Fruit fly (Drosophila melanogaster) whole organism, prepupa: ENCODE data around the gene CG10035.

ENCODE experiments used
- Blimp-1 ChIP-seq: fragments of 200-800 bp; sonication (Bioruptor generic); optimal IDR thresholded peaks from 3 replicates; lab custom pipeline; 2017; ENCODE audit warnings: missing biosample characterization, missing genetic modification characterization, mild to moderate bottlenecking, moderate library complexity, missing genetic modification reagents
- CG10631 ChIP-seq: fragments of 200-800 bp; sonication (Bioruptor generic); optimal IDR thresholded peaks from 2 replicates; lab custom pipeline; 2016; ENCODE audit warnings: missing biosample characterization, missing genetic modification characterization
- CG10669 ChIP-seq: fragments of 200-800 bp; sonication (Bioruptor generic); optimal IDR thresholded peaks from 3 replicates; lab custom pipeline; 2018; ENCODE audit warnings: missing biosample characterization, mild to moderate bottlenecking, missing genetic modification characterization, moderate library complexity
- CG15336 ChIP-seq: fragments of 200-800 bp; sonication (Bioruptor generic); IDR thresholded peaks from 2 replicates; pipeline ENCODE4 v1.3.6; 2022; ENCODE audit warnings: missing biosample characterization, missing genetic modification characterization
- CG1621 ChIP-seq: fragments of 200-800 bp; sonication (Bioruptor generic); optimal IDR thresholded peaks from 3 replicates; lab custom pipeline; 2018; ENCODE audit warnings: missing biosample characterization, mild to moderate bottlenecking, missing genetic modification characterization
- CG16779 ChIP-seq: fragments of 200-800 bp; sonication (Bioruptor generic); optimal IDR thresholded peaks from 3 replicates; lab custom pipeline; 2017; ENCODE audit warnings: missing biosample characterization, mild to moderate bottlenecking, missing genetic modification characterization
- CG3032 ChIP-seq: fragments of 200-800 bp; optimal IDR thresholded peaks from 2 replicates; lab custom pipeline; 2019; ENCODE audit warnings: missing biosample characterization, mild to moderate bottlenecking, missing genetic modification characterization, moderate library complexity
- CG31627 ChIP-seq: fragments of 200-800 bp; sonication (Bioruptor generic); optimal IDR thresholded peaks from 3 replicates; lab custom pipeline; 2016; ENCODE audit warnings: missing biosample characterization, missing genetic modification characterization
- CG34406 ChIP-seq: fragments of 200-800 bp; sonication (Bioruptor generic); optimal IDR thresholded peaks from 3 replicates; lab custom pipeline; 2016; ENCODE audit warnings: missing biosample characterization, missing genetic modification characterization
- CG3919 ChIP-seq: fragments of 200-800 bp; sonication (Bioruptor generic); optimal IDR thresholded peaks from 3 replicates; lab custom pipeline; 2016; ENCODE audit warnings: missing biosample characterization, missing genetic modification characterization
- CG4318 ChIP-seq: fragments of 200-800 bp; sonication (Bioruptor generic); optimal IDR thresholded peaks from 3 replicates; lab custom pipeline; 2017; ENCODE audit warnings: missing biosample characterization, mild to moderate bottlenecking, missing genetic modification characterization
- CG6163 ChIP-seq: fragments of 200-800 bp; sonication (Bioruptor generic); IDR thresholded peaks from 3 replicates; pipeline ENCODE4 v1.3.6; 2022; ENCODE audit warnings: missing biosample characterization, missing genetic modification characterization
- CG6276 ChIP-seq: fragments of 200-800 bp; sonication (Bioruptor generic); optimal IDR thresholded peaks from 2 replicates; lab custom pipeline; 2017; ENCODE audit warnings: missing biosample characterization, mild to moderate bottlenecking, missing genetic modification characterization
- CG6792 ChIP-seq: fragments of 200-800 bp; sonication (Bioruptor generic); optimal IDR thresholded peaks from 3 replicates; lab custom pipeline; 2016; ENCODE audit warnings: missing biosample characterization, missing genetic modification characterization
- CG6808 ChIP-seq: fragments of 200-800 bp; sonication (Bioruptor generic); optimal IDR thresholded peaks from 3 replicates; lab custom pipeline; 2017; ENCODE audit warnings: missing biosample characterization, missing genetic modification characterization, mild to moderate bottlenecking, moderate library complexity, missing genetic modification reagents
- CG6854 ChIP-seq: fragments of 200-800 bp; sonication (Bioruptor generic); optimal IDR thresholded peaks from 2 replicates; lab custom pipeline; 2017; ENCODE audit warnings: missing biosample characterization, mild to moderate bottlenecking, missing genetic modification characterization
- CG8119 ChIP-seq: fragments of 200-800 bp; sonication (Bioruptor generic); IDR thresholded peaks from 3 replicates; pipeline ENCODE4 v1.3.6; 2022; ENCODE audit warnings: missing biosample characterization, missing genetic modification characterization
- CG8632 ChIP-seq: fragments of 200-800 bp; sonication (Bioruptor generic); optimal IDR thresholded peaks from 3 replicates; lab custom pipeline; 2016; ENCODE audit warnings: missing biosample characterization, missing genetic modification characterization
- Eip78C ChIP-seq: fragments of 200-800 bp; sonication (Bioruptor generic); peaks from one replicate; lab custom pipeline; 2016; ENCODE audit warnings: missing biosample characterization, missing genetic modification characterization
- Eip93F ChIP-seq: fragments of 200-800 bp; sonication (Bioruptor generic); optimal IDR thresholded peaks from 2 replicates; lab custom pipeline; 2016; ENCODE audit warnings: missing biosample characterization, mild to moderate bottlenecking, missing genetic modification characterization
- Ets96B ChIP-seq: fragments of 200-800 bp; optimal IDR thresholded peaks from 2 replicates; lab custom pipeline; 2019; ENCODE audit warnings: missing biosample characterization, mild to moderate bottlenecking, missing genetic modification characterization, moderate library complexity
- Gug ChIP-seq: fragments of 200-800 bp; sonication (Bioruptor generic); IDR thresholded peaks from 2 replicates; pipeline ENCODE4 v1.3.6; 2022; ENCODE audit warnings: missing biosample characterization, missing genetic modification characterization
- Hr38 ChIP-seq: sonication (Bioruptor generic); optimal IDR thresholded peaks from 2 replicates; lab custom pipeline; 2016; ENCODE audit warnings: missing biosample characterization, missing genetic modification characterization
- Hr4 ChIP-seq: fragments of 200-800 bp; sonication (Bioruptor generic); optimal IDR thresholded peaks from 3 replicates; lab custom pipeline; 2016; ENCODE audit warnings: missing biosample characterization, missing genetic modification characterization
- Lpt ChIP-seq: fragments of 200-800 bp; sonication (Bioruptor generic); optimal IDR thresholded peaks from 3 replicates; lab custom pipeline; 2016; ENCODE audit warnings: missing biosample characterization, missing genetic modification characterization
- OdsH ChIP-seq: fragments of 200-800 bp; sonication (Bioruptor generic); optimal IDR thresholded peaks from 3 replicates; lab custom pipeline; 2016; ENCODE audit warnings: missing biosample characterization, missing genetic modification characterization
- Smox ChIP-seq: fragments of 200-800 bp; sonication (Bioruptor generic); optimal IDR thresholded peaks from 3 replicates; lab custom pipeline; 2016; ENCODE audit warnings: missing biosample characterization, missing genetic modification characterization
- Sox102F ChIP-seq: fragments of 200-800 bp; sonication (Bioruptor generic); optimal IDR thresholded peaks from 2 replicates; lab custom pipeline; 2016; ENCODE audit warnings: missing biosample characterization, mild to moderate bottlenecking, missing genetic modification characterization
- Sox14 ChIP-seq: fragments of 200-800 bp; sonication (Bioruptor generic); optimal IDR thresholded peaks from 3 replicates; lab custom pipeline; 2016; ENCODE audit warnings: missing biosample characterization, missing genetic modification characterization
- achi ChIP-seq: fragments of 200-800 bp; sonication (Bioruptor generic); optimal IDR thresholded peaks from 3 replicates; lab custom pipeline; 2016; ENCODE audit warnings: missing biosample characterization, missing genetic modification characterization
- acj6 ChIP-seq: fragments of 200-800 bp; sonication (Bioruptor generic); optimal IDR thresholded peaks from 3 replicates; lab custom pipeline; 2016; ENCODE audit warnings: missing biosample characterization, missing genetic modification characterization
- dac ChIP-seq: fragments of 200-800 bp; sonication (Bioruptor generic); optimal IDR thresholded peaks from 2 replicates; lab custom pipeline; 2017; ENCODE audit warnings: missing biosample characterization, mild to moderate bottlenecking, missing genetic modification characterization
- dsx ChIP-seq: fragments of 200-800 bp; optimal IDR thresholded peaks from 3 replicates; lab custom pipeline; 2019; ENCODE audit warnings: missing biosample characterization, mild to moderate bottlenecking, missing genetic modification characterization, moderate library complexity; ENCODE audit not compliant: poor library complexity, severe bottlenecking
- eg ChIP-seq: fragments of 200-800 bp; sonication (Bioruptor generic); IDR thresholded peaks from 3 replicates; pipeline ENCODE4 v1.3.6; 2022; ENCODE audit warnings: missing biosample characterization, missing genetic modification characterization
- esn ChIP-seq: fragments of 200-800 bp; sonication (Bioruptor generic); optimal IDR thresholded peaks from 2 replicates; lab custom pipeline; 2016; ENCODE audit warnings: missing biosample characterization, mild to moderate bottlenecking, missing genetic modification characterization, moderate library complexity
- fd59A ChIP-seq: fragments of 200-800 bp; sonication (Bioruptor generic); optimal IDR thresholded peaks from 2 replicates; lab custom pipeline; 2017; ENCODE audit warnings: missing biosample characterization, mild to moderate bottlenecking, missing genetic modification characterization, missing genetic modification reagents
- fd85E ChIP-seq: fragments of 200-800 bp; sonication (Bioruptor generic); optimal IDR thresholded peaks from 3 replicates; lab custom pipeline; 2016; ENCODE audit warnings: missing biosample characterization, missing genetic modification characterization
- fkh ChIP-seq: fragments of 200-800 bp; sonication (Bioruptor generic); optimal IDR thresholded peaks from 3 replicates; lab custom pipeline; 2017; ENCODE audit warnings: missing biosample characterization, mild to moderate bottlenecking, missing genetic modification characterization, moderate library complexity
- lz ChIP-seq: fragments of 200-800 bp; sonication (Bioruptor generic); optimal IDR thresholded peaks from 3 replicates; lab custom pipeline; 2016; ENCODE audit warnings: missing biosample characterization, missing genetic modification characterization
- net ChIP-seq: fragments of 200-800 bp; sonication (Bioruptor generic); optimal IDR thresholded peaks from 3 replicates; lab custom pipeline; 2016; ENCODE audit warnings: missing biosample characterization, missing genetic modification characterization
- pdm3 ChIP-seq: fragments of 200-800 bp; sonication (Bioruptor generic); optimal IDR thresholded peaks from 3 replicates; lab custom pipeline; 2016; ENCODE audit warnings: missing biosample characterization, missing genetic modification characterization
- salr ChIP-seq, 2 experiments: fragments of 200-800 bp; sonication (Bioruptor generic); optimal IDR thresholded peaks; 3 replicates each; lab custom pipeline; 2016 to 2018; ENCODE audit warnings: missing biosample characterization in 2 of 2, missing genetic modification characterization in 2 of 2, mild to moderate bottlenecking in 1 of 2
- ss ChIP-seq, 2 experiments: fragments of 200-800 bp; sonication (Bioruptor generic); optimal IDR thresholded peaks; 2 replicates in 1 of 2; 3 replicates in 1 of 2; lab custom pipeline; 2017 to 2018; ENCODE audit warnings: mild to moderate bottlenecking in 2 of 2, missing biosample characterization in 2 of 2, missing genetic modification characterization in 2 of 2, moderate library complexity in 1 of 2

The CG10035 gene

DNA sequence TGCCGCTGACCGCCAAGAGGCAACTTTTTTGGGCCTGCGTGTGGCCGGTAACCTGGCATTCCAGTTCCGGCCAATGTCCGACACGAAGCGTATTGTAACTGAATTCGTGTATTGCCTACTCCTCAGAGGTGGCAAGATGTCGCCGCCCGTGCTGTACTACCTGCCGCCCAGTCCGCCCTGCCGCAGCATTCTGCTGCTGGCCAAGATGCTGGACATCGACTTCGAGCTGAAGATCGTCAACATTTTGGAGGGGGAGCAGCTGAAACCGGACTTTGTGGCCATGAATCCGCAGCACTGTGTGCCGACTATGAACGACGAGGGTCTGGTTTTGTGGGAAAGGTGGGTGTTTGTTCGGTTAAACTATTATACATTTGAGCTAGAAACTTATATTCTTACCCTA, 1.8 kb upstream of the CG10035 start:
- TF ChIP-seq CG4318 (GFP tag; lab: Kevin White, UChicago) = no peak
- no peak for TF ChIP-seq Gug
- TF ChIP-seq CG31627 (GFP tag; lab: Kevin White, UChicago) = no peak
- 0 out of 3 replicates have a peak, but pooled peaks have one; percentile 18 for TF ChIP-seq eg (GFP tag; lab: Robert Waterston, UW)
- TF ChIP-seq Sox102F (GFP tag; lab: Kevin White, UChicago) = no peak
- TF ChIP-seq CG1621 (tag; lab: Kevin White, UChicago) = no peak
- no peak for TF ChIP-seq CG6808
- no peak for TF ChIP-seq Blimp-1 (GFP tag; lab: Kevin White, UChicago)
- TF ChIP-seq Lpt (GFP tag; lab: Kevin White, UChicago) = peak; percentile 24
- no peak for TF ChIP-seq fkh
- TF ChIP-seq Ets96B (tag; lab: Kevin White, UChicago) = no peak
- TF ChIP-seq Sox14 (GFP tag; lab: Kevin White, UChicago) = no peak
- no peak for TF ChIP-seq CG34406 (GFP tag; lab: Kevin White, UChicago)

- TF ChIP-seq Blimp-1 (GFP tag; lab: Kevin White, UChicago) = no peak
- no peak for TF ChIP-seq OdsH (GFP tag; lab: Kevin White, UChicago)
- TF ChIP-seq dac = no peak
- no peak for TF ChIP-seq Lpt (GFP tag; lab: Kevin White, UChicago)
- TF ChIP-seq CG6854 (GFP tag; lab: Kevin White, UChicago) = no peak
- no peak for TF ChIP-seq Hr38 (GFP tag; lab: Kevin White, UChicago)
- TF ChIP-seq CG6276 (GFP tag; lab: Kevin White, UChicago) = no peak
- TF ChIP-seq Eip78C (GFP tag; lab: Kevin White, UChicago) = peak; percentile 71
- TF ChIP-seq fkh = peak; percentile 73
- no peak for TF ChIP-seq CG31627 (GFP tag; lab: Kevin White, UChicago)
- no peak for TF ChIP-seq ss (GFP tag; optimal IDR thresholded peaks at IDR 0.05; lab: Kevin White, UChicago)
- no peak for TF ChIP-seq acj6
- TF ChIP-seq CG16779 (tag; lab: Kevin White, UChicago) = no peak
- no peak for TF ChIP-seq fd85E (GFP tag; lab: Kevin White, UChicago)
- no peak for TF ChIP-seq salr (GFP tag; optimal IDR thresholded peaks at IDR 0.05; lab: Kevin White, UChicago)
These were observed 1.3 kb upstream of the CG10035 start for dm6 chr3R:12383784-12384183.

dm6 chr3R:12383036-12383435, 545 bp upstream of the CG10035 start, which contains the start of gene GstD11:
GstD11 (plus strand) TSS chr3R:12383336.
- TF ChIP-seq CG3919 (no peak), CG1621 (tag; lab: Kevin White, UChicago) (no peak), Eip78C (GFP tag; lab: Kevin White, UChicago) (no peak), CG8632 (GFP tag; lab: Kevin White, UChicago) (no peak), Lpt (GFP tag; lab: Kevin White, UChicago) (no peak), fd59A (no peak), esn (GFP tag; lab: Kevin White, UChicago) (no peak), Hr4 (GFP tag; lab: Kevin White, UChicago) (no peak), eg (GFP tag; lab: Robert Waterston, UW) (no peak)

- TF ChIP-seq ss (GFP tag; optimal IDR thresholded peaks at IDR 0.05; lab: Kevin White, UChicago) = no peak
- TF ChIP-seq Lpt (GFP tag; lab: Kevin White, UChicago) = peak; percentile 45
- no peak for TF ChIP-seq Smox
- peak; percentile 27 for TF ChIP-seq achi (GFP tag; lab: Kevin White, UChicago)
- peak; percentile 74 for TF ChIP-seq CG15336 (GFP tag; lab: Robert Waterston, UW)
- TF ChIP-seq net (GFP tag; lab: Kevin White, UChicago) = peak; percentile 3
- no peak for TF ChIP-seq CG3032 (tag; lab: Kevin White, UChicago)
- peak; percentile 44 for TF ChIP-seq CG6276 (GFP tag; lab: Kevin White, UChicago)
- TF ChIP-seq eg (GFP tag; lab: Robert Waterston, UW) = peak; percentile 54
- peak; percentile 77 for TF ChIP-seq CG6163 (GFP tag; lab: Robert Waterston, UW)
- no peak for TF ChIP-seq CG10631 (GFP tag; lab: Kevin White, UChicago)
- 0 out of 2 replicates have a peak, but pooled peaks have one; percentile 38 for TF ChIP-seq Gug
- no peak for TF ChIP-seq Eip93F (GFP tag; lab: Kevin White, UChicago)
- peak; percentile 34 for TF ChIP-seq pdm3 (GFP tag; lab: Kevin White, UChicago)
- no peak for TF ChIP-seq CG16779 (tag; lab: Kevin White, UChicago)
- TF ChIP-seq lz = no peak
- no peak for TF ChIP-seq esn (GFP tag; lab: Kevin White, UChicago)
- TF ChIP-seq CG1621 (tag; lab: Kevin White, UChicago) = no peak
- TF ChIP-seq dsx (GFP tag; lab: Kevin White, UChicago) = no peak
- TF ChIP-seq salr (GFP tag; optimal IDR thresholded peaks at IDR 0.05; lab: Kevin White, UChicago) = no peak
- peak; percentile 54 for TF ChIP-seq CG4318 (GFP tag; lab: Kevin White, UChicago)
- no peak for TF ChIP-seq CG6792 (GFP tag; lab: Kevin White, UChicago)
- TF ChIP-seq CG10669 = no peak
- peak; percentile 66 for TF ChIP-seq CG8119 (GFP tag; lab: Robert Waterston, UW)
- TF ChIP-seq dac = peak; percentile 23
These were observed 1.3 kb downstream of the CG10035 start for dm6 chr3R:12381130-12381700.
